Fruit fly (Drosophila melanogaster) whole organism, embryonic: ENCODE results near the gene CG6216.

ENCODE experiments used
- Abd-B ChIP-seq: fragments of 200-800 bp; sonication (Bioruptor generic); optimal IDR thresholded peaks from 2 replicates; lab custom pipeline; 2018; ENCODE audit warnings: missing biosample characterization, mild to moderate bottlenecking, missing genetic modification characterization, moderate library complexity
- CG10267 ChIP-seq: fragments of 200-800 bp; sonication (Bioruptor generic); optimal IDR thresholded peaks from 2 replicates; lab custom pipeline; 2018; ENCODE audit warnings: missing biosample characterization, mild to moderate bottlenecking, missing genetic modification characterization, moderate library complexity
- CG10274 ChIP-seq: fragments of 200-800 bp; sonication (Bioruptor generic); optimal IDR thresholded peaks from 3 replicates; lab custom pipeline; 2017; ENCODE audit warnings: missing biosample characterization, mild to moderate bottlenecking, missing genetic modification characterization
- CG11456 ChIP-seq: fragments of 200-800 bp; sonication (Bioruptor generic); IDR thresholded peaks from 3 replicates; pipeline ENCODE4 v1.3.6; 2022; ENCODE audit warnings: missing biosample characterization, missing genetic modification characterization
- CG12104 ChIP-seq: fragments of 200-800 bp; sonication (Bioruptor generic); optimal IDR thresholded peaks from 3 replicates; lab custom pipeline; 2016; ENCODE audit warnings: missing biosample characterization, missing genetic modification characterization
- CG12659 ChIP-seq: fragments of 200-800 bp; sonication (Bioruptor generic); optimal IDR thresholded peaks from 3 replicates; lab custom pipeline; 2017; ENCODE audit warnings: mild to moderate bottlenecking, missing biosample characterization, missing genetic modification reagents, missing genetic modification characterization
- CG15269 ChIP-seq: fragments of 200-800 bp; sonication (Bioruptor generic); optimal IDR thresholded peaks from 2 replicates; lab custom pipeline; 2018; ENCODE audit warnings: missing biosample characterization, mild to moderate bottlenecking, missing genetic modification characterization, moderate library complexity
- CG1603 ChIP-seq: fragments of 200-800 bp; sonication (Bioruptor generic); optimal IDR thresholded peaks from 2 replicates; lab custom pipeline; 2019; ENCODE audit warnings: missing biosample characterization, mild to moderate bottlenecking, missing genetic modification characterization, moderate library complexity
- CG17186 ChIP-seq: fragments of 200-800 bp; sonication (Bioruptor generic); optimal IDR thresholded peaks from 3 replicates; lab custom pipeline; 2017; ENCODE audit warnings: missing biosample characterization, missing genetic modification reagents, missing genetic modification characterization
- CG17359 ChIP-seq: fragments of 200-800 bp; sonication (Bioruptor generic); optimal IDR thresholded peaks from 3 replicates; lab custom pipeline; 2018; ENCODE audit warnings: missing biosample characterization, mild to moderate bottlenecking, missing genetic modification characterization, moderate library complexity
- CG18599 ChIP-seq: fragments of 200-800 bp; sonication (Bioruptor generic); optimal IDR thresholded peaks from 3 replicates; lab custom pipeline; 2017; ENCODE audit warnings: missing biosample characterization, missing genetic modification characterization, mild to moderate bottlenecking, moderate library complexity, missing genetic modification reagents
- CG2875 ChIP-seq: fragments of 200-800 bp; sonication (Bioruptor generic); optimal IDR thresholded peaks from 2 replicates; lab custom pipeline; 2017; ENCODE audit warnings: missing biosample characterization, mild to moderate bottlenecking, missing genetic modification characterization, missing genetic modification reagents
- CG43689 ChIP-seq: fragments of 200-800 bp; sonication (Bioruptor generic); IDR thresholded peaks from 2 replicates; pipeline ENCODE4 v1.3.6; 2022; ENCODE audit warnings: missing biosample characterization, missing genetic modification characterization
- CG4854 ChIP-seq: fragments of 200-800 bp; sonication (Bioruptor generic); optimal IDR thresholded peaks from 2 replicates; lab custom pipeline; 2016; ENCODE audit warnings: missing biosample characterization, missing genetic modification characterization, inconsistent platforms
- CG5245 ChIP-seq: fragments of 200-800 bp; sonication (Bioruptor generic); optimal IDR thresholded peaks from 3 replicates; lab custom pipeline; 2016; ENCODE audit warnings: missing biosample characterization, missing genetic modification characterization
- CG8478 ChIP-seq: fragments of >200 bp; optimal IDR thresholded peaks from 2 replicates; lab custom pipeline; 2018
- CG9876 ChIP-seq: fragments of 200-800 bp; sonication (Bioruptor generic); optimal IDR thresholded peaks from 2 replicates; lab custom pipeline; 2016; ENCODE audit warnings: missing biosample characterization, missing genetic modification characterization
- CkIIα-i1 ChIP-seq: fragments of 200-800 bp; sonication (Bioruptor generic); IDR thresholded peaks from 2 replicates; pipeline ENCODE4 v1.3.6; 2022; ENCODE audit warnings: missing biosample characterization, missing genetic modification characterization
- D19B ChIP-seq: fragments of 200-800 bp; sonication (Bioruptor generic); optimal IDR thresholded peaks from 2 replicates; lab custom pipeline; 2017; ENCODE audit warnings: missing biosample characterization, mild to moderate bottlenecking, missing genetic modification characterization
- Dll ChIP-seq: fragments of 200-800 bp; sonication (Bioruptor generic); IDR thresholded peaks from 4 replicates; pipeline ENCODE4 v1.3.6; 2022; ENCODE audit warnings: missing biosample characterization, missing genetic modification characterization; ENCODE audit not compliant: partially characterized antibody
- Doc2 ChIP-seq: fragments of 200-800 bp; sonication (Bioruptor generic); IDR thresholded peaks from 2 replicates; pipeline ENCODE4 v1.3.6; 2022; ENCODE audit warnings: missing biosample characterization, missing genetic modification characterization
- Dp ChIP-seq: fragments of 200-800 bp; sonication (Bioruptor generic); optimal IDR thresholded peaks from 2 replicates; lab custom pipeline; 2018; ENCODE audit warnings: missing biosample characterization, mild to moderate bottlenecking, missing genetic modification characterization, moderate library complexity
- Drgx ChIP-seq: fragments of 200-800 bp; sonication (Bioruptor generic); IDR thresholded peaks from 2 replicates; pipeline ENCODE4 v1.3.6; 2022; ENCODE audit warnings: missing biosample characterization, missing genetic modification characterization
- Elba2 ChIP-seq: fragments of 200-800 bp; sonication (Bioruptor generic); optimal IDR thresholded peaks from 3 replicates; lab custom pipeline; 2016; ENCODE audit warnings: missing biosample characterization, missing genetic modification characterization
- Fer1 ChIP-seq: fragments of 200-800 bp; sonication (Bioruptor generic); optimal IDR thresholded peaks from 2 replicates; lab custom pipeline; 2017; ENCODE audit warnings: missing biosample characterization, mild to moderate bottlenecking, missing genetic modification characterization
- Gsc ChIP-seq: fragments of 200-800 bp; sonication (Bioruptor generic); IDR thresholded peaks from 2 replicates; pipeline ENCODE4 v1.3.6; 2022; ENCODE audit warnings: missing biosample characterization, missing genetic modification characterization
- H2.0 ChIP-seq: fragments of 200-800 bp; sonication (Bioruptor generic); IDR thresholded peaks from 2 replicates; pipeline ENCODE4 v1.3.6; 2022; ENCODE audit warnings: missing biosample characterization, missing genetic modification characterization
- HLHmδ ChIP-seq: fragments of 200-800 bp; sonication (Bioruptor generic); optimal IDR thresholded peaks from 2 replicates; lab custom pipeline; 2018; ENCODE audit warnings: missing biosample characterization, mild to moderate bottlenecking, missing genetic modification characterization, moderate library complexity
- Kr ChIP-seq: fragments of 200-800 bp; sonication (Bioruptor generic); optimal IDR thresholded peaks from 2 replicates; lab custom pipeline; 2017; ENCODE audit warnings: missing biosample characterization, mild to moderate bottlenecking, missing genetic modification characterization
- Nf-YA ChIP-seq: fragments of 200-800 bp; sonication (Bioruptor generic); IDR thresholded peaks from 2 replicates; pipeline ENCODE4 v1.3.6; 2022; ENCODE audit warnings: missing biosample characterization, missing genetic modification characterization
- Nf-YB ChIP-seq: fragments of 200-800 bp; sonication (Bioruptor generic); optimal IDR thresholded peaks from 3 replicates; lab custom pipeline; 2019; ENCODE audit warnings: missing biosample characterization, mild to moderate bottlenecking, missing genetic modification characterization, moderate library complexity
- bsh ChIP-seq, 2 experiments: fragments of 200-800 bp; sonication (Bioruptor generic); optimal IDR thresholded peaks; 2 replicates each; lab custom pipeline; 2017 to 2018; ENCODE audit warnings: mild to moderate bottlenecking in 2 of 2, missing biosample characterization in 2 of 2, missing genetic modification characterization in 2 of 2, moderate library complexity in 1 of 2
- chn ChIP-seq: fragments of 200-800 bp; sonication (Bioruptor generic); optimal IDR thresholded peaks from 2 replicates; lab custom pipeline; 2016; ENCODE audit warnings: missing biosample characterization, missing genetic modification characterization
- da ChIP-seq: fragments of 200-800 bp; sonication (Bioruptor generic); optimal IDR thresholded peaks from 2 replicates; lab custom pipeline; 2016; ENCODE audit warnings: missing biosample characterization, missing genetic modification characterization
- ems ChIP-seq: fragments of 200-800 bp; sonication (Bioruptor generic); optimal IDR thresholded peaks from 3 replicates; lab custom pipeline; 2016; ENCODE audit warnings: missing biosample characterization, missing genetic modification characterization
- eyg ChIP-seq: fragments of 200-800 bp; sonication (Bioruptor generic); optimal IDR thresholded peaks from 3 replicates; lab custom pipeline; 2016; ENCODE audit warnings: missing biosample characterization, missing genetic modification characterization
- fd96Cb ChIP-seq: fragments of 200-800 bp; sonication (Bioruptor generic); optimal IDR thresholded peaks from 2 replicates; lab custom pipeline; 2018; ENCODE audit warnings: missing biosample characterization, mild to moderate bottlenecking, missing genetic modification characterization, moderate library complexity
- gcm2 ChIP-seq: fragments of 200-800 bp; sonication (Bioruptor generic); optimal IDR thresholded peaks from 2 replicates; lab custom pipeline; 2016; ENCODE audit warnings: missing biosample characterization, missing genetic modification characterization
- kni ChIP-seq: fragments of 200-800 bp; sonication (Bioruptor generic); optimal IDR thresholded peaks from 3 replicates; lab custom pipeline; 2017; ENCODE audit warnings: mild to moderate bottlenecking, missing biosample characterization, missing genetic modification reagents, missing genetic modification characterization
- lab ChIP-seq: fragments of 200-800 bp; sonication (Bioruptor generic); optimal IDR thresholded peaks from 3 replicates; lab custom pipeline; 2017; ENCODE audit warnings: missing biosample characterization, missing genetic modification characterization, mild to moderate bottlenecking, moderate library complexity, missing genetic modification reagents
- lilli ChIP-seq: fragments of 200-800 bp; sonication (Bioruptor generic); optimal IDR thresholded peaks from 3 replicates; lab custom pipeline; 2016; ENCODE audit warnings: missing biosample characterization, missing genetic modification characterization
- mirr ChIP-seq: fragments of 200-800 bp; sonication (Bioruptor generic); optimal IDR thresholded peaks from 3 replicates; lab custom pipeline; 2018; ENCODE audit warnings: missing biosample characterization, mild to moderate bottlenecking, missing genetic modification characterization
- mld ChIP-seq: fragments of 200-800 bp; sonication (Bioruptor generic); IDR thresholded peaks from 3 replicates; pipeline ENCODE4 v1.3.6; 2022; ENCODE audit warnings: missing biosample characterization, missing genetic modification characterization; ENCODE audit not compliant: partially characterized antibody
- nerfin-2 ChIP-seq: fragments of 200-800 bp; sonication (Bioruptor generic); IDR thresholded peaks from 2 replicates; pipeline ENCODE4 v1.3.6; 2022; ENCODE audit warnings: missing biosample characterization, missing genetic modification characterization; ENCODE audit not compliant: partially characterized antibody
- p53 ChIP-seq: fragments of 200-800 bp; sonication (Bioruptor generic); optimal IDR thresholded peaks from 2 replicates; lab custom pipeline; 2016; ENCODE audit warnings: missing biosample characterization, missing genetic modification characterization
- pb ChIP-seq: fragments of 200-800 bp; sonication (Bioruptor generic); optimal IDR thresholded peaks from 3 replicates; lab custom pipeline; 2016; ENCODE audit warnings: missing biosample characterization, missing genetic modification characterization
- sens-2 ChIP-seq: fragments of 200-800 bp; sonication (Bioruptor generic); IDR thresholded peaks from 2 replicates; pipeline ENCODE4 v1.3.6; 2022; ENCODE audit warnings: missing biosample characterization, missing genetic modification characterization
- sisA ChIP-seq: fragments of 200-800 bp; sonication (Bioruptor generic); IDR thresholded peaks from 2 replicates; pipeline ENCODE4 v1.3.6; 2022; ENCODE audit warnings: missing biosample characterization, missing genetic modification characterization
- slp2 ChIP-seq: fragments of 200-800 bp; sonication (Bioruptor generic); optimal IDR thresholded peaks from 2 replicates; lab custom pipeline; 2016; ENCODE audit warnings: missing biosample characterization, missing genetic modification characterization
- twi ChIP-seq: fragments of 200-800 bp; optimal IDR thresholded peaks from 2 replicates; lab custom pipeline; 2019; ENCODE audit warnings: missing biosample characterization, mild to moderate bottlenecking, missing genetic modification characterization, moderate library complexity
- yki ChIP-seq: fragments of >200 bp; optimal IDR thresholded peaks from 3 replicates; lab custom pipeline; 2018

The CG6216 gene

DNA sequence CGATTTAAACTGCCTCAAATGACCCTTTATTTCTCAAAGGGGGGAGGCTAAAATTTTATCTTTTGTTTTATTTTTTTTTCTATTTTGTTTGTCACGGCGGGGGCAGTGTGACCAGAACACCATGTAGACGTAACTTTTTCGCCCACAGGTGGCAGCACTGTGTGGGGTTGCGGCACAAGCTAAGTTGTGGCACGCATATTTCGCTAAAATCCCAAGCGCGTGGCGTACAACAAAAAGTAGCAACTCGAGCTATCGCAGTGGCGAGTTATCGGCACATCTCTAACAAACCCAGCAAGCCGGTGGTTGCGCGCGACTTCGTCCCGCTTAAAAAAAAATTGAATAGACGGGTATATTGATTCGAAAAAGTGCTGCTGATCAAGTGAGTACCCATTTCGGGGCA, 27.5 kb downstream of the CG6216 start, which contains the start of the genes Ufd1 and NaPi-III (continued):
- 0 out of 2 replicates have a peak, but pooled peaks have one; percentile 5 for TF ChIP-seq H2.0 (GFP tag; lab: Robert Waterston, UW)
- peak; percentile 85 for TF ChIP-seq Dll
- no peak for TF ChIP-seq HLHmδ
- no peak for TF ChIP-seq Nf-YB
- peak; percentile 40 for TF ChIP-seq chn (GFP tag; lab: Kevin White, UChicago)
- no peak for TF ChIP-seq gcm2 (GFP tag; lab: Kevin White, UChicago)
- no peak for TF ChIP-seq CkIIα-i1 (GFP tag; lab: Robert Waterston, UW)
- no peak for TF ChIP-seq CG15269
- TF ChIP-seq Kr = no peak
- no peak for TF ChIP-seq Gsc (GFP tag; lab: Robert Waterston, UW)
- TF ChIP-seq fd96Cb (tag; lab: Kevin White, UChicago) = no peak
- TF ChIP-seq da (GFP tag; lab: Kevin White, UChicago) = peak; percentile 39
- TF ChIP-seq CG12104 (GFP tag; lab: Kevin White, UChicago) = no peak
- TF ChIP-seq CG2875 (GFP tag; lab: Kevin White, UChicago) = no peak
- no peak for TF ChIP-seq Doc2
- no peak for TF ChIP-seq CG10274 (GFP tag; lab: Kevin White, UChicago)
- no peak for TF ChIP-seq mld (GFP tag; lab: Robert Waterston, UW)
- TF ChIP-seq CG12659 (GFP tag; lab: Kevin White, UChicago) = peak; percentile 89
- peak; percentile 59 for TF ChIP-seq nerfin-2
- TF ChIP-seq CG10267 = peak; percentile 62
- TF ChIP-seq yki (lab: Kevin White, UChicago) = no peak
- no peak for TF ChIP-seq kni (GFP tag; lab: Kevin White, UChicago)
- TF ChIP-seq CG5245 = peak; percentile 17
- peak; percentile 44; the same call in 1 of the 2 replicates for TF ChIP-seq sisA
- no peak for TF ChIP-seq sens-2 (GFP tag; lab: Robert Waterston, UW)
- TF ChIP-seq CG11456 (GFP tag; lab: Robert Waterston, UW) = peak; percentile 75; the same call in 2 of the 3 replicates
- peak; percentile 78 for TF ChIP-seq p53 (GFP tag; lab: Kevin White, UChicago)
- TF ChIP-seq ems (GFP tag; lab: Kevin White, UChicago) = peak; percentile 23
- TF ChIP-seq twi (tag; lab: Kevin White, UChicago) = no peak
- peak; percentile 10 for TF ChIP-seq pb
- peak; percentile 46 for TF ChIP-seq lilli (GFP tag; lab: Kevin White, UChicago)
- no peak for TF ChIP-seq bsh (GFP tag; optimal IDR thresholded peaks at IDR 0.05; lab: Kevin White, UChicago)
- TF ChIP-seq CG17186 (GFP tag; lab: Kevin White, UChicago) = peak; percentile 92
- peak; percentile 15 for TF ChIP-seq Fer1
- peak; percentile 30 for TF ChIP-seq lab (GFP tag; lab: Kevin White, UChicago)
- no peak for TF ChIP-seq CG18599
- TF ChIP-seq Drgx (GFP tag; lab: Robert Waterston, UW) = peak; percentile 57
- TF ChIP-seq CG43689 (GFP tag; lab: Robert Waterston, UW) = no peak
- no peak for TF ChIP-seq slp2 (GFP tag; lab: Kevin White, UChicago)
- no peak for TF ChIP-seq D19B (GFP tag; lab: Kevin White, UChicago)
- TF ChIP-seq CG9876 (GFP tag; lab: Kevin White, UChicago) = peak; percentile 47
- TF ChIP-seq CG8478 = no peak
- TF ChIP-seq CG1603 (tag; lab: Kevin White, UChicago) = peak; percentile 94
- no peak for TF ChIP-seq CG4854 (GFP tag; lab: Kevin White, UChicago)
- TF ChIP-seq eyg (GFP tag; lab: Kevin White, UChicago) = peak; percentile 71
- TF ChIP-seq mirr (GFP tag; lab: Kevin White, UChicago) = no peak
- peak; percentile 74 for TF ChIP-seq Elba2 (GFP tag; lab: Kevin White, UChicago)
- no peak for TF ChIP-seq Nf-YA
- TF ChIP-seq CG17359 (tag; lab: Kevin White, UChicago) = peak; percentile 57
- peak; percentile 85 for TF ChIP-seq Dp (GFP tag; lab: Kevin White, UChicago)
- peak; percentile 42 for TF ChIP-seq Abd-B
